1 fruit fly cellular context compared by ENCODE assay signal in the genomic region with DNA sequence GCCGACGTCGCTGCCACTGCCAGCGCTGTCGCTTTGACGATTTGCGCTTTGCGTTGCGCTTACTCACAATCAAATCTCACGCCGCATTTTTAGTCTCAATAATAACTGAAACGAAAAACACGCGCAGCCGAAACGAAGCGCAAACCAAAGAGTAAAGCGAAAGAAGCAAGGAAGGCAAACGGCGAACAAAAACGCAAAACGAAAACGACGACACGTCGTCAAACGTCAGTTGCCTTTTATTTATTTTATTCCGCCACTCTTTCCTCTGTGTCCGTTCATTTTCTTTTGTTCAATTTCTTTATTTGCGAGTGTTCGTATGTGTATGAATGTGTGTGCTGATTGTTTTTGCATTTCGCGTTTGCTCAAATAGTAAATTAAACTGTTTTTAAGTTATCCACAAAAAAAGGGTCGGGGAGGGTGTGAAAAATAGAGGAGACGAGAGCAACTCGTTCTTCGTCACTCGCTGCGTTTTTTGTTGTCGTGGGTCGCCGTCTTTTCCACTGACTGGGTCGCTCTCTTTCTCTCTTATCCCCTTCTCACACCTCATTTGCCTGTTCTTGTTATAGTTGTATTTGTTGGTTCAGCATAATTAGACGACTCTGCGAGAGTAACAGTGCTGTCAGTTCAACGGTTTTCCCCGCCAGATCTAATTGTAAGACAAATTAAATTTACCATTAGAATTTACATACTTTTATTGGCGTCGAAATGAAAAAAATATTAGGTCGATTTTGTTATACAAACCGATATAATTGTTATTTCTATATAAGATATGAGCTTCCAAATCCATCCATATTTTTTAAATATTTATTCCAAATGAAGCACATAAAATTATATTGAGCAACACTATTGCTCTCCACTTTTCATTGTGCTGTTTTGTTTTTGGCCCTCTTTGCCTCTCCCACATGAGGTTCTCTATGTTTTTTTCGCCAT.
TF ChIP-seq lines count a peak whose summit lies in the region.

No protein-coding gene starts in this region.

TF ChIP-seq in whole organism, embryonic, 481 proteins besides CTCF, POLR2A, EP300 and RAD21 (continued from another document and continues in another):
- TF ChIP-seq fd102C (GFP tag; optimal IDR thresholded peaks at IDR 0.05; lab: Kevin White, UChicago) (no peak), CG32532 (GFP tag; IDR thresholded peaks at IDR 0.05; lab: Robert Waterston, UW) (peak; percentile 81), Xrp1 (GFP tag; IDR thresholded peaks at IDR 0.05; lab: Robert Waterston, UW) (peak; percentile 80), cad (GFP tag; optimal IDR thresholded peaks at IDR 0.05; lab: Kevin White, UChicago) (no peak), vvl (GFP tag; IDR thresholded peaks at IDR 0.05; lab: Robert Waterston, UW) (peak; percentile 84), inv (GFP tag; IDR thresholded peaks at IDR 0.05; lab: Robert Waterston, UW; ENCODE audit: partially characterized antibody) (no peak), Opbp (GFP tag; IDR thresholded peaks at IDR 0.05; lab: Robert Waterston, UW; ENCODE audit: partially characterized antibody) (no peak), CG6254 (GFP tag; optimal IDR thresholded peaks at IDR 0.05; lab: Kevin White, UChicago) (peak; percentile 37), CG5953 (GFP tag; IDR thresholded peaks at IDR 0.05; lab: Robert Waterston, UW) (no peak), CG2889 (GFP tag; IDR thresholded peaks at IDR 0.05; lab: Robert Waterston, UW) (0 out of 3 replicates have a peak, but pooled peaks have one; percentile 24), CG43689 (GFP tag; IDR thresholded peaks at IDR 0.05; lab: Robert Waterston, UW) (no peak), CG4424 (GFP tag; optimal IDR thresholded peaks at IDR 0.05; lab: Kevin White, UChicago) (peak; percentile 62), bbx (GFP tag; IDR thresholded peaks at IDR 0.05; lab: Robert Waterston, UW; ENCODE audit: partially characterized antibody) (no peak), Drgx (GFP tag; IDR thresholded peaks at IDR 0.05; lab: Robert Waterston, UW) (peak; percentile 67; the same call in 1 of the 2 replicates), bsh (GFP tag; optimal IDR thresholded peaks at IDR 0.05; lab: Kevin White, UChicago) (peak in 1 of 2 experiments; percentile 73), Sry-δ (GFP tag; optimal IDR thresholded peaks at IDR 0.05; lab: Kevin White, UChicago) (peak; percentile 3), CG2120 (GFP tag; optimal IDR thresholded peaks at IDR 0.05; lab: Kevin White, UChicago) (peak; percentile 87), ems (GFP tag; optimal IDR thresholded peaks at IDR 0.05; lab: Kevin White, UChicago) (peak; percentile 52), lab (GFP tag; optimal IDR thresholded peaks at IDR 0.05; lab: Kevin White, UChicago) (peak; percentile 85), btn (GFP tag; optimal IDR thresholded peaks at IDR 0.05; lab: Kevin White, UChicago) (no peak), row (GFP tag; IDR thresholded peaks at IDR 0.05; lab: Robert Waterston, UW) (peak; percentile 89), CG15514 (GFP tag; optimal IDR thresholded peaks at IDR 0.05; lab: Kevin White, UChicago) (peak; percentile 72), CG7963 (GFP tag; IDR thresholded peaks at IDR 0.05; lab: Robert Waterston, UW; ENCODE audit: partially characterized antibody) (no peak), CG8281 (tag; optimal IDR thresholded peaks at IDR 0.05; lab: Kevin White, UChicago) (peak; percentile 56), CG14965 (GFP tag; optimal IDR thresholded peaks at IDR 0.05; lab: Kevin White, UChicago; ENCODE audit: borderline replicate concordance) (no peak), TFAM (GFP tag; optimal IDR thresholded peaks at IDR 0.05; lab: Kevin White, UChicago) (no peak), CG14441 (GFP tag; IDR thresholded peaks at IDR 0.05; lab: Robert Waterston, UW) (peak; percentile 36; the same call in 1 of the 2 replicates), prd (optimal IDR thresholded peaks at IDR 0.05; lab: Kevin White, UChicago) (no peak), prd (GFP tag; IDR thresholded peaks at IDR 0.05; lab: Robert Waterston, UW) (peak; percentile 70), pho (GFP tag; optimal IDR thresholded peaks at IDR 0.05; lab: Kevin White, UChicago) (peak; percentile 55), z (GFP tag; IDR thresholded peaks at IDR 0.05; lab: Robert Waterston, UW) (no peak), Bgb (GFP tag; IDR thresholded peaks at IDR 0.05; lab: Robert Waterston, UW; ENCODE audit: partially characterized antibody) (no peak), CG13894 (tag; optimal IDR thresholded peaks at IDR 0.05; lab: Kevin White, UChicago) (peak; percentile 78), gsb (GFP tag; IDR thresholded peaks at IDR 0.05; lab: Robert Waterston, UW) (peak; percentile 21; the same call in 1 of the 2 replicates), GATAe (GFP tag; conservative IDR thresholded peaks at IDR 0.05; lab: Robert Waterston, UW) (0 out of 2 replicates have a peak, but pooled peaks have one; percentile 20), CG17612 (GFP tag; IDR thresholded peaks at IDR 0.05; lab: Robert Waterston, UW) (no peak), NFAT (GFP tag; IDR thresholded peaks at IDR 0.05; lab: Robert Waterston, UW) (peak; percentile 57), sc (optimal IDR thresholded peaks at IDR 0.05; lab: Kevin White, UChicago) (no peak), sc (GFP tag; optimal IDR thresholded peaks at IDR 0.05; lab: Kevin White, UChicago) (peak; percentile 29), corto (GFP tag; optimal IDR thresholded peaks at IDR 0.05; lab: Kevin White, UChicago) (peak; percentile 56), seq (GFP tag; IDR thresholded peaks at IDR 0.05; lab: Robert Waterston, UW) (peak; percentile 71), pan (optimal IDR thresholded peaks at IDR 0.05; lab: Kevin White, UChicago) (no peak), pan (GFP tag; optimal IDR thresholded peaks at IDR 0.05 in 1 of 2, IDR thresholded peaks at IDR 0.05 in 1 of 2) (peak in 1 of 2 experiments; percentile 42), CkIIα-i1 (GFP tag; IDR thresholded peaks at IDR 0.05; lab: Robert Waterston, UW) (no peak), CG4404 (GFP tag; IDR thresholded peaks at IDR 0.05; lab: Robert Waterston, UW) (0 out of 2 replicates have a peak, but pooled peaks have one; percentile 23), ken (GFP tag; IDR thresholded peaks at IDR 0.05; lab: Robert Waterston, UW) (no peak), sens-2 (GFP tag; IDR thresholded peaks at IDR 0.05; lab: Robert Waterston, UW) (no peak), CG8089 (GFP tag; optimal IDR thresholded peaks at IDR 0.05; lab: Kevin White, UChicago) (no peak), tna (GFP tag; IDR thresholded peaks at IDR 0.05; lab: Robert Waterston, UW; ENCODE audit: partially characterized antibody) (no peak), Lim3 (GFP tag; IDR thresholded peaks at IDR 0.05; lab: Robert Waterston, UW) (no peak), dati (GFP tag; IDR thresholded peaks at IDR 0.05; lab: Robert Waterston, UW) (no peak), CG6689 (GFP tag; IDR thresholded peaks at IDR 0.05; lab: Robert Waterston, UW) (peak; percentile 67; the same call in 1 of the 2 replicates), nau (GFP tag; optimal IDR thresholded peaks at IDR 0.05; lab: Kevin White, UChicago) (peak; percentile 50), CG18262 (tag; optimal IDR thresholded peaks at IDR 0.05; lab: Kevin White, UChicago) (peak; percentile 82), NC2α (GFP tag; optimal IDR thresholded peaks at IDR 0.05; lab: Kevin White, UChicago) (no peak), zen2 (GFP tag; IDR thresholded peaks at IDR 0.05; lab: Robert Waterston, UW; ENCODE audit: partially characterized antibody) (no peak), CG10959 (GFP tag; IDR thresholded peaks at IDR 0.05; lab: Robert Waterston, UW) (no peak), CG7271 (tag; optimal IDR thresholded peaks at IDR 0.05; lab: Kevin White, UChicago) (peak; percentile 11), CG12391 (tag; optimal IDR thresholded peaks at IDR 0.05; lab: Kevin White, UChicago) (peak; percentile 79), dpn (GFP tag; optimal IDR thresholded peaks at IDR 0.05; lab: Kevin White, UChicago) (peak; percentile 64 to 70), slou (GFP tag; optimal IDR thresholded peaks at IDR 0.05; lab: Kevin White, UChicago) (peak; percentile 50), Oli (tag; optimal IDR thresholded peaks at IDR 0.05; lab: Kevin White, UChicago) (peak; percentile 80), vnd (GFP tag; IDR thresholded peaks at IDR 0.05; lab: Robert Waterston, UW; ENCODE audit: partially characterized antibody) (no peak), CG16779 (GFP tag; IDR thresholded peaks at IDR 0.05; lab: Robert Waterston, UW) (no peak), CG12236 (GFP tag; optimal IDR thresholded peaks at IDR 0.05; lab: Kevin White, UChicago) (no peak), ftz-f1 (GFP tag; optimal IDR thresholded peaks at IDR 0.05; lab: Kevin White, UChicago) (no peak), so (GFP tag; IDR thresholded peaks at IDR 0.05; lab: Robert Waterston, UW) (peak; percentile 63; the same call in 1 of the 3 replicates), CG6791 (GFP tag; IDR thresholded peaks at IDR 0.05; lab: Robert Waterston, UW; ENCODE audit: partially characterized antibody) (no peak), CG34422 (GFP tag; IDR thresholded peaks at IDR 0.05; lab: Robert Waterston, UW) (peak; percentile 70; the same call in 2 of the 3 replicates), Nf-YB (GFP tag; optimal IDR thresholded peaks at IDR 0.05; lab: Kevin White, UChicago) (peak; percentile 60), kah (GFP tag; optimal IDR thresholded peaks at IDR 0.05; lab: Kevin White, UChicago) (peak; percentile 33), zf30C (GFP tag; optimal IDR thresholded peaks at IDR 0.05; lab: Kevin White, UChicago) (no peak), CG3163 (GFP tag; optimal IDR thresholded peaks at IDR 0.05; lab: Kevin White, UChicago) (peak; percentile 57), onecut (GFP tag; IDR thresholded peaks at IDR 0.05; lab: Robert Waterston, UW) (peak; percentile 27), CG10274 (GFP tag; optimal IDR thresholded peaks at IDR 0.05; lab: Kevin White, UChicago) (peak; percentile 55), CG1024 (GFP tag; IDR thresholded peaks at IDR 0.05; lab: Robert Waterston, UW) (no peak), NC2β (GFP tag; optimal IDR thresholded peaks at IDR 0.05; lab: Kevin White, UChicago) (no peak), BEAF-32 (GFP tag; optimal IDR thresholded peaks at IDR 0.05; lab: Kevin White, UChicago) (no peak), lbe (GFP tag; optimal IDR thresholded peaks at IDR 0.05; lab: Kevin White, UChicago) (no peak), Gug (GFP tag; IDR thresholded peaks at IDR 0.05; lab: Robert Waterston, UW) (no peak; the same call in 3 of the 4 replicates), Poxn (GFP tag; IDR thresholded peaks at IDR 0.05; lab: Robert Waterston, UW) (0 out of 2 replicates have a peak, but pooled peaks have one; percentile 16), H2.0 (GFP tag; IDR thresholded peaks at IDR 0.05; lab: Robert Waterston, UW) (peak; percentile 65; the same call in 1 of the 2 replicates), emc (GFP tag; optimal IDR thresholded peaks at IDR 0.05; lab: Kevin White, UChicago) (no peak), Atf-2 (GFP tag; optimal IDR thresholded peaks at IDR 0.05; lab: Kevin White, UChicago) (no peak), mld (GFP tag; IDR thresholded peaks at IDR 0.05; lab: Robert Waterston, UW; ENCODE audit: partially characterized antibody) (no peak), eve (GFP tag; optimal IDR thresholded peaks at IDR 0.05; lab: Kevin White, UChicago) (peak in 1 of 2 experiments; percentile 83), peb (GFP tag; IDR thresholded peaks at IDR 0.05; lab: Robert Waterston, UW) (0 out of 2 replicates have a peak, but pooled peaks have one; percentile 34), CG8924 (tag; optimal IDR thresholded peaks at IDR 0.05; lab: Kevin White, UChicago) (peak; percentile 86), lov (optimal IDR thresholded peaks at IDR 0.05; lab: Kevin White, UChicago) (no peak), lov (GFP tag; IDR thresholded peaks at IDR 0.05; lab: Robert Waterston, UW) (no peak), ara (GFP tag; IDR thresholded peaks at IDR 0.05; lab: Robert Waterston, UW) (0 out of 2 replicates have a peak, but pooled peaks have one; percentile 47), CG9727 (GFP tag; optimal IDR thresholded peaks at IDR 0.05; lab: Kevin White, UChicago) (peak; percentile 76), CG13123 (GFP tag; optimal IDR thresholded peaks at IDR 0.05; lab: Kevin White, UChicago) (no peak), zfh2 (GFP tag; optimal IDR thresholded peaks at IDR 0.05; lab: Kevin White, UChicago) (peak; percentile 43), CG4707 (GFP tag; optimal IDR thresholded peaks at IDR 0.05; lab: Kevin White, UChicago) (no peak), CG9437 (GFP tag; optimal IDR thresholded peaks at IDR 0.05; lab: Kevin White, UChicago) (peak; percentile 64), MBD-R2 (GFP tag; IDR thresholded peaks at IDR 0.05; lab: Robert Waterston, UW) (peak; percentile 34; the same call in 1 of the 2 replicates), CG11696 (GFP tag; IDR thresholded peaks at IDR 0.05; lab: Robert Waterston, UW) (no peak), CG4328 (GFP tag; optimal IDR thresholded peaks at IDR 0.05; lab: Kevin White, UChicago) (peak; percentile 70), CG10321 (GFP tag; IDR thresholded peaks at IDR 0.05; lab: Robert Waterston, UW) (no peak), Rx (GFP tag; IDR thresholded peaks at IDR 0.05; lab: Robert Waterston, UW) (no peak), HLHmδ (GFP tag; optimal IDR thresholded peaks at IDR 0.05; lab: Kevin White, UChicago) (no peak), Hand (GFP tag; optimal IDR thresholded peaks at IDR 0.05; lab: Kevin White, UChicago) (peak; percentile 79), chn (GFP tag; optimal IDR thresholded peaks at IDR 0.05; lab: Kevin White, UChicago) (peak; percentile 44), CG11695 (GFP tag; IDR thresholded peaks at IDR 0.05; lab: Robert Waterston, UW) (peak; percentile 78), CG11093 (GFP tag; IDR thresholded peaks at IDR 0.05; lab: Robert Waterston, UW) (peak; percentile 36; the same call in 1 of the 3 replicates), schlank (tag; optimal IDR thresholded peaks at IDR 0.05; lab: Kevin White, UChicago) (peak; percentile 65), sna (GFP tag; IDR thresholded peaks at IDR 0.05; lab: Robert Waterston, UW; ENCODE audit: partially characterized antibody) (no peak), CG11560 (tag; IDR thresholded peaks at IDR 0.05; lab: Robert Waterston, UW) (no peak), CoRest (tag; optimal IDR thresholded peaks at IDR 0.05; lab: Kevin White, UChicago) (peak; percentile 86), scrt (GFP tag; optimal IDR thresholded peaks at IDR 0.05; lab: Kevin White, UChicago) (peak; percentile 76), esg (GFP tag; conservative IDR thresholded peaks at IDR 0.05; lab: Robert Waterston, UW) (peak; percentile 49; the same call in 1 of the 2 replicates), fu2 (GFP tag; optimal IDR thresholded peaks at IDR 0.05; lab: Kevin White, UChicago) (no peak), CG7556 (GFP tag; optimal IDR thresholded peaks at IDR 0.05; lab: Kevin White, UChicago) (peak; percentile 81), sisA (GFP tag; IDR thresholded peaks at IDR 0.05; lab: Robert Waterston, UW) (no peak), tup (GFP tag; optimal IDR thresholded peaks at IDR 0.05; lab: Kevin White, UChicago) (no peak), fd96Cb (tag; optimal IDR thresholded peaks at IDR 0.05; lab: Kevin White, UChicago) (peak; percentile 62)
